Worm (Caenorhabditis elegans) whole organism, young adult: ENCODE data around the gene M02D8.6.

Experiments used
- C17E4.6 ChIP-seq: fragments of 200-800 bp; sonication (Bioruptor generic); IDR thresholded peaks from 2 replicates; pipeline ENCODE4 v1.3.6; 2022; ENCODE audit warnings: missing genetic modification reagents, missing genetic modification characterization, missing compliant biosample characterization
- F49E8.2 ChIP-seq: sonication (generic microtip); optimal IDR thresholded peaks from 3 replicates; lab custom pipeline; 2017; ENCODE audit warnings: missing genetic modification characterization, mild to moderate bottlenecking, missing compliant biosample characterization, antibody characterized with exemption, moderate library complexity; ENCODE audit not compliant: insufficient read depth
- Y56A3A.18 ChIP-seq: fragments of 200-800 bp; sonication (Bioruptor generic); IDR thresholded peaks from 2 replicates; pipeline ENCODE4 v1.3.6; 2022; ENCODE audit warnings: missing genetic modification reagents, missing genetic modification characterization, missing compliant biosample characterization
- atf-7 ChIP-seq: sonication (generic microtip); optimal IDR thresholded peaks from 2 replicates; lab custom pipeline; 2017; ENCODE audit warnings: mild to moderate bottlenecking, missing genetic modification characterization, missing compliant biosample characterization
- bed-1 ChIP-seq: fragments of 200-800 bp; sonication (Bioruptor generic); IDR thresholded peaks from 2 replicates; pipeline ENCODE4 v1.3.6; 2022; ENCODE audit warnings: missing genetic modification reagents, missing genetic modification characterization, missing compliant biosample characterization
- egl-18 ChIP-seq: fragments of 200-800 bp; sonication (Bioruptor generic); IDR thresholded peaks from 2 replicates; pipeline ENCODE4 v1.3.6; 2022; ENCODE audit warnings: missing genetic modification reagents, missing genetic modification characterization, missing compliant biosample characterization
- ets-4 ChIP-seq: fragments of 200-800 bp; sonication (Bioruptor generic); optimal IDR thresholded peaks from 2 replicates; lab custom pipeline; 2018; ENCODE audit warnings: mild to moderate bottlenecking, missing genetic modification characterization, missing compliant biosample characterization
- gei-17 ChIP-seq: fragments of 200-800 bp; sonication (Bioruptor generic); optimal IDR thresholded peaks from 2 replicates; lab custom pipeline; 2018; ENCODE audit warnings: mild to moderate bottlenecking, missing genetic modification characterization, missing compliant biosample characterization
- xnd-1 ChIP-seq: sonication (generic microtip); optimal IDR thresholded peaks from 2 replicates; lab custom pipeline; 2016; ENCODE audit warnings: missing genotype, missing genetic modification reagents, missing genetic modification characterization, missing compliant biosample characterization

DNA sequence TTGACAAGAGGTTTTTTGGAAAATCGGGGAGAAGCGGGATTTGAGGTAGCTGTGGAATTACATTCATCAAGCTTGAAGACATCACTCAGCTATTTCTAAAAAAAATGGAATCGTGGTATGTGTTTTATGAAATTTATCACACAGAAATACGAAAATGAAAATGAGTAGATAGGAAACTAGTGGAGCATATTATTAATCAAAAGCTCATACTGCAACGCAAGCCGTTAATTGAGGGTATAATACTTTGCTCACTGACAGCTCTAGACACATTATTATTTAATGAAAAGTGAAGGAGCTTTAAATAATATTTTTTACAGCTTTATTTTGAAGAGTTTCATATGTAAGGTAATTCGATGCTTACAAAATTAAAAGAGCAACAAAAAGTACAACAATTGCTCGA is 11.2 kb upstream of the M02D8.6 start, which contains the start of gene M02D8.7:
- TF ChIP-seq Y56A3A.18 (GFP tag; lab: Robert Waterston, UW), result no peak
- no peak for TF ChIP-seq bed-1 (GFP tag; lab: Robert Waterston, UW)
- no peak for TF ChIP-seq egl-18
- no peak for TF ChIP-seq C17E4.6 (GFP tag; lab: Robert Waterston, UW)
- no peak for TF ChIP-seq ets-4 (GFP tag; lab: Kevin White, UChicago)
- TF ChIP-seq F49E8.2 (tag; lab: Kevin White, UChicago), result no peak
- TF ChIP-seq xnd-1 (tag; lab: Kevin White, UChicago), result no peak
- no peak for TF ChIP-seq gei-17 (GFP tag; lab: Kevin White, UChicago)
- TF ChIP-seq atf-7 (tag; lab: Kevin White, UChicago), result no peak
